Fruit fly (Drosophila melanogaster) whole organism, embryonic: ENCODE results near the gene ClC-c.

Source experiments
- Ada2b ChIP-seq: fragments of 200-800 bp; sonication (Bioruptor generic); IDR thresholded peaks from 2 replicates; pipeline ENCODE4 v1.3.6; 2022; ENCODE audit warnings: missing biosample characterization, missing genetic modification characterization
- Bteb2 ChIP-seq: fragments of 200-800 bp; sonication (Bioruptor generic); optimal IDR thresholded peaks from 2 replicates; lab custom pipeline; 2016; ENCODE audit warnings: missing biosample characterization, missing genetic modification characterization
- CG12155 ChIP-seq: fragments of 200-800 bp; sonication (Bioruptor generic); optimal IDR thresholded peaks from 3 replicates; lab custom pipeline; 2016; ENCODE audit warnings: missing biosample characterization, missing genetic modification characterization
- CG12391 ChIP-seq: fragments of 200-800 bp; sonication (Bioruptor generic); optimal IDR thresholded peaks from 3 replicates; lab custom pipeline; 2018; ENCODE audit warnings: missing biosample characterization, mild to moderate bottlenecking, missing genetic modification characterization, moderate library complexity
- CG12769 ChIP-seq: fragments of 200-800 bp; sonication (Bioruptor generic); optimal IDR thresholded peaks from 2 replicates; lab custom pipeline; 2019; ENCODE audit warnings: missing biosample characterization, mild to moderate bottlenecking, missing genetic modification characterization, moderate library complexity
- CG14014 ChIP-seq: fragments of 200-800 bp; sonication (Bioruptor generic); IDR thresholded peaks from 2 replicates; pipeline ENCODE4 v1.3.6; 2022; ENCODE audit warnings: missing biosample characterization, missing genetic modification characterization
- CG14710 ChIP-seq: fragments of 200-800 bp; sonication (Bioruptor generic); optimal IDR thresholded peaks from 3 replicates; lab custom pipeline; 2019; ENCODE audit warnings: missing biosample characterization, mild to moderate bottlenecking, missing genetic modification characterization, moderate library complexity
- CG16813 ChIP-seq: fragments of 200-800 bp; sonication (Bioruptor generic); IDR thresholded peaks from 3 replicates; pipeline ENCODE4 v1.3.6; 2022; ENCODE audit warnings: missing biosample characterization, missing genetic modification characterization; ENCODE audit not compliant: partially characterized antibody
- CG16863 ChIP-seq: fragments of 200-800 bp; sonication (Bioruptor generic); optimal IDR thresholded peaks from 3 replicates; lab custom pipeline; 2016; ENCODE audit warnings: missing biosample characterization, missing genetic modification characterization
- CG17612 ChIP-seq: fragments of 200-800 bp; sonication (Bioruptor generic); IDR thresholded peaks from 2 replicates; pipeline ENCODE4 v1.3.6; 2022; ENCODE audit warnings: missing biosample characterization, missing genetic modification characterization
- CG17912 ChIP-seq: fragments of 200-800 bp; sonication (Bioruptor generic); optimal IDR thresholded peaks from 2 replicates; lab custom pipeline; 2018; ENCODE audit warnings: missing biosample characterization, mild to moderate bottlenecking, missing genetic modification characterization
- CG31224 ChIP-seq: fragments of 200-800 bp; sonication (Bioruptor generic); IDR thresholded peaks from 2 replicates; pipeline ENCODE4 v1.3.6; 2022; ENCODE audit warnings: missing biosample characterization, missing genetic modification characterization
- CG3407 ChIP-seq: fragments of 200-800 bp; sonication (Bioruptor generic); optimal IDR thresholded peaks from 2 replicates; lab custom pipeline; 2018; ENCODE audit warnings: missing biosample characterization, mild to moderate bottlenecking, missing genetic modification characterization
- CG34376 ChIP-seq: fragments of 200-800 bp; sonication (Bioruptor generic); optimal IDR thresholded peaks from 2 replicates; lab custom pipeline; 2018; ENCODE audit warnings: missing biosample characterization, mild to moderate bottlenecking, missing genetic modification characterization
- CG4820 ChIP-seq: fragments of 200-800 bp; sonication (Bioruptor generic); optimal IDR thresholded peaks from 3 replicates; lab custom pipeline; 2016; ENCODE audit warnings: missing biosample characterization, missing genetic modification characterization
- CG7556 ChIP-seq: fragments of 200-800 bp; sonication (Bioruptor generic); optimal IDR thresholded peaks from 2 replicates; lab custom pipeline; 2017; ENCODE audit warnings: missing biosample characterization, mild to moderate bottlenecking, missing genetic modification characterization
- CG7745 ChIP-seq: fragments of 200-800 bp; sonication (Bioruptor generic); optimal IDR thresholded peaks from 2 replicates; lab custom pipeline; 2018; ENCODE audit warnings: missing biosample characterization, mild to moderate bottlenecking, missing genetic modification characterization, moderate library complexity
- CG7987 ChIP-seq: fragments of 200-800 bp; sonication (Bioruptor generic); optimal IDR thresholded peaks from 2 replicates; lab custom pipeline; 2018; ENCODE audit warnings: missing biosample characterization, mild to moderate bottlenecking, missing genetic modification characterization, moderate library complexity
- CG8290 ChIP-seq, 3 experiments: fragments of 200-800 bp; sonication (Bioruptor generic); optimal IDR thresholded peaks; 2 replicates each; lab custom pipeline; 2016 to 2019; ENCODE audit warnings: missing biosample characterization in 3 of 3, missing genetic modification characterization in 3 of 3, mild to moderate bottlenecking in 2 of 3, moderate library complexity in 1 of 3
- CG8388 ChIP-seq: fragments of 200-800 bp; sonication (Bioruptor generic); optimal IDR thresholded peaks from 2 replicates; lab custom pipeline; 2019; ENCODE audit warnings: missing biosample characterization, mild to moderate bottlenecking, missing genetic modification characterization, moderate library complexity
- CG9817 ChIP-seq: fragments of 200-800 bp; sonication (Bioruptor generic); optimal IDR thresholded peaks from 2 replicates; lab custom pipeline; 2018; ENCODE audit warnings: missing biosample characterization, mild to moderate bottlenecking, missing genetic modification characterization, moderate library complexity
- CTCF ChIP-seq: fragments of 200-800 bp; sonication (Bioruptor generic); optimal IDR thresholded peaks from 2 replicates; lab custom pipeline; 2017; ENCODE audit warnings: missing biosample characterization, mild to moderate bottlenecking, missing genetic modification characterization, moderate library complexity
- D19A ChIP-seq: fragments of 200-800 bp; optimal IDR thresholded peaks from 3 replicates; lab custom pipeline; 2019; ENCODE audit warnings: missing biosample characterization, mild to moderate bottlenecking, missing genetic modification characterization, moderate library complexity
- Dbx ChIP-seq: fragments of 200-800 bp; sonication (Bioruptor generic); IDR thresholded peaks from 3 replicates; pipeline ENCODE4 v1.3.6; 2022; ENCODE audit warnings: missing biosample characterization, missing genetic modification characterization
- Dip2 ChIP-seq: fragments of 200-800 bp; sonication (Bioruptor generic); IDR thresholded peaks from 2 replicates; pipeline ENCODE4 v1.3.6; 2022; ENCODE audit warnings: missing biosample characterization, missing genetic modification characterization
- Eip74EF ChIP-seq, 2 experiments: fragments of 200-800 bp in 1 of 2; fragments of >200 bp in 1 of 2; sonication (Bioruptor generic) in 1 of 2; optimal IDR thresholded peaks; 2 replicates each; lab custom pipeline; 2017 to 2019; ENCODE audit warnings: missing biosample characterization in 2 of 2, missing genetic modification characterization in 2 of 2, mild to moderate bottlenecking in 1 of 2, moderate library complexity in 1 of 2
- Gug ChIP-seq: fragments of 200-800 bp; sonication (Bioruptor generic); IDR thresholded peaks from 4 replicates; pipeline ENCODE4 v1.3.6; 2022; ENCODE audit warnings: missing biosample characterization, missing genetic modification characterization
- H15 ChIP-seq: fragments of 200-800 bp; sonication (Bioruptor generic); IDR thresholded peaks from 3 replicates; pipeline ENCODE4 v1.3.6; 2022; ENCODE audit warnings: missing biosample characterization, missing genetic modification characterization
- Hand ChIP-seq: fragments of 200-800 bp; sonication (Bioruptor generic); optimal IDR thresholded peaks from 2 replicates; lab custom pipeline; 2017; ENCODE audit warnings: mild to moderate bottlenecking, missing biosample characterization, missing genetic modification reagents, missing genetic modification characterization
- Kr ChIP-seq: fragments of 200-800 bp; sonication (Bioruptor generic); optimal IDR thresholded peaks from 2 replicates; lab custom pipeline; 2017; ENCODE audit warnings: missing biosample characterization, mild to moderate bottlenecking, missing genetic modification characterization
- NC2β ChIP-seq: fragments of 200-800 bp; sonication (Bioruptor generic); optimal IDR thresholded peaks from 2 replicates; lab custom pipeline; 2016; ENCODE audit warnings: missing biosample characterization, missing genetic modification characterization
- Optix ChIP-seq: fragments of 200-800 bp; sonication (Bioruptor generic); IDR thresholded peaks from 3 replicates; pipeline ENCODE4 v1.3.6; 2022; ENCODE audit warnings: missing biosample characterization, missing genetic modification characterization
- Side ChIP-seq: fragments of 200-800 bp; sonication (Bioruptor generic); optimal IDR thresholded peaks from 2 replicates; lab custom pipeline; 2016; ENCODE audit warnings: missing biosample characterization, missing genetic modification characterization
- Stat92E ChIP-seq, 3 experiments: fragments of >200 bp in 2 of 3; fragments of 200-800 bp in 1 of 3; sonication (Bioruptor generic) in 1 of 3; optimal IDR thresholded peaks; 2 replicates each; lab custom pipeline; 2017 to 2019; ENCODE audit warnings: missing biosample characterization in 3 of 3, missing genetic modification characterization in 3 of 3, mild to moderate bottlenecking in 1 of 3, moderate library complexity in 1 of 3
- Vsx1 ChIP-seq: fragments of 200-800 bp; sonication (Bioruptor generic); optimal IDR thresholded peaks from 2 replicates; lab custom pipeline; 2017; ENCODE audit warnings: missing biosample characterization, mild to moderate bottlenecking, missing genetic modification characterization, missing genetic modification reagents
- ato ChIP-seq: fragments of 200-800 bp; sonication (Bioruptor generic); IDR thresholded peaks from 2 replicates; pipeline ENCODE4 v1.3.6; 2022; ENCODE audit warnings: missing biosample characterization, missing genetic modification characterization; ENCODE audit not compliant: partially characterized antibody
- btn ChIP-seq: fragments of 200-800 bp; sonication (Bioruptor generic); optimal IDR thresholded peaks from 2 replicates; lab custom pipeline; 2016; ENCODE audit warnings: missing biosample characterization, missing genetic modification characterization
- ci ChIP-seq: fragments of 200-800 bp; sonication (Bioruptor generic); IDR thresholded peaks from 3 replicates; pipeline ENCODE4 v1.3.6; 2022; ENCODE audit warnings: missing biosample characterization, missing genetic modification characterization
- dan ChIP-seq: fragments of 200-800 bp; sonication (Bioruptor generic); IDR thresholded peaks from 2 replicates; pipeline ENCODE4 v1.3.6; 2022; ENCODE audit warnings: missing biosample characterization, missing genetic modification characterization
- ftz-f1 ChIP-seq: fragments of 200-800 bp; sonication (Bioruptor generic); optimal IDR thresholded peaks from 2 replicates; lab custom pipeline; 2016; ENCODE audit warnings: missing biosample characterization, missing genetic modification characterization
- gce ChIP-seq: fragments of 200-800 bp; sonication (Bioruptor generic); IDR thresholded peaks from 3 replicates; pipeline ENCODE4 v1.3.6; 2022; ENCODE audit warnings: missing biosample characterization, missing genetic modification characterization
- gt ChIP-seq: fragments of 200-800 bp; sonication (Bioruptor generic); IDR thresholded peaks from 2 replicates; pipeline ENCODE4 v1.3.6; 2022; ENCODE audit warnings: missing biosample characterization, missing genetic modification characterization
- kni ChIP-seq: fragments of 200-800 bp; sonication (Bioruptor generic); optimal IDR thresholded peaks from 3 replicates; lab custom pipeline; 2017; ENCODE audit warnings: mild to moderate bottlenecking, missing biosample characterization, missing genetic modification reagents, missing genetic modification characterization
- lilli ChIP-seq: fragments of 200-800 bp; sonication (Bioruptor generic); optimal IDR thresholded peaks from 3 replicates; lab custom pipeline; 2016; ENCODE audit warnings: missing biosample characterization, missing genetic modification characterization
- peb ChIP-seq: fragments of 200-800 bp; sonication (Bioruptor generic); IDR thresholded peaks from 2 replicates; pipeline ENCODE4 v1.3.6; 2022; ENCODE audit warnings: missing biosample characterization, missing genetic modification characterization
- phol ChIP-seq: fragments of 200-800 bp; sonication (Bioruptor generic); optimal IDR thresholded peaks from 3 replicates; lab custom pipeline; 2018; ENCODE audit warnings: missing biosample characterization, mild to moderate bottlenecking, missing genetic modification characterization, moderate library complexity
- pzg ChIP-seq: fragments of 200-800 bp; sonication (Bioruptor generic); optimal IDR thresholded peaks from 3 replicates; lab custom pipeline; 2018; ENCODE audit warnings: missing biosample characterization, mild to moderate bottlenecking, missing genetic modification characterization, moderate library complexity
- sim ChIP-seq: fragments of 200-800 bp; sonication (Bioruptor generic); IDR thresholded peaks from 2 replicates; pipeline ENCODE4 v1.3.6; 2022; ENCODE audit warnings: missing biosample characterization, missing genetic modification characterization
- sisA ChIP-seq: fragments of 200-800 bp; sonication (Bioruptor generic); IDR thresholded peaks from 2 replicates; pipeline ENCODE4 v1.3.6; 2022; ENCODE audit warnings: missing biosample characterization, missing genetic modification characterization
- slp2 ChIP-seq: fragments of 200-800 bp; sonication (Bioruptor generic); optimal IDR thresholded peaks from 2 replicates; lab custom pipeline; 2016; ENCODE audit warnings: missing biosample characterization, missing genetic modification characterization
- stwl ChIP-seq: fragments of 200-800 bp; sonication (Bioruptor generic); optimal IDR thresholded peaks from 3 replicates; lab custom pipeline; 2018; ENCODE audit warnings: missing biosample characterization, mild to moderate bottlenecking, missing genetic modification characterization, moderate library complexity
- zen ChIP-seq: fragments of 200-800 bp; sonication (Bioruptor generic); optimal IDR thresholded peaks from 3 replicates; lab custom pipeline; 2018; ENCODE audit warnings: missing biosample characterization, mild to moderate bottlenecking, missing genetic modification characterization, moderate library complexity

ClC-c gene

dm6 chr3L:16050887-16051258 lies 39.4 kb upstream of the ClC-c start, which contains the start of gene Diap1 (continued):
- no peak for TF ChIP-seq CG4820
- no peak for TF ChIP-seq H15 (GFP tag; lab: Robert Waterston, UW)
- TF ChIP-seq CG34376 (GFP tag; lab: Kevin White, UChicago), result no peak
- TF ChIP-seq Gug (GFP tag; lab: Robert Waterston, UW), result no peak
- TF ChIP-seq Side (GFP tag; lab: Kevin White, UChicago), result no peak
- peak in 1 of 3 experiments; percentile 72 for TF ChIP-seq Stat92E (GFP tag; optimal IDR thresholded peaks at IDR 0.05; lab: Kevin White, UChicago)
- TF ChIP-seq slp2, result no peak
- TF ChIP-seq CG17912, result no peak
- TF ChIP-seq pzg (GFP tag; lab: Kevin White, UChicago), result peak; percentile 99
- no peak for TF ChIP-seq Hand (GFP tag; lab: Kevin White, UChicago)
- peak; percentile 93 for TF ChIP-seq stwl (tag; lab: Kevin White, UChicago)
- no peak for TF ChIP-seq kni (GFP tag; lab: Kevin White, UChicago)
- peak; percentile 87 for TF ChIP-seq CG16813 (GFP tag; lab: Robert Waterston, UW)
- no peak; the same call in 2 of the 3 replicates for TF ChIP-seq Dbx (GFP tag; lab: Robert Waterston, UW)
- no peak for TF ChIP-seq Ada2b
- TF ChIP-seq ftz-f1 (GFP tag; lab: Kevin White, UChicago), result peak; percentile 53
- no peak for TF ChIP-seq sim (GFP tag; lab: Robert Waterston, UW)
- TF ChIP-seq lilli, result peak; percentile 14
- no peak for TF ChIP-seq D19A (tag; lab: Kevin White, UChicago)
- TF ChIP-seq CG12769 (tag; lab: Kevin White, UChicago), result no peak
- TF ChIP-seq ato (GFP tag; lab: Robert Waterston, UW), result peak; percentile 94
- TF ChIP-seq CG8290 (GFP tag; optimal IDR thresholded peaks at IDR 0.05; lab: Kevin White, UChicago), result peak; percentile 72
- peak in 1 of 2 experiments; percentile 59 for TF ChIP-seq CG8290 (tag; optimal IDR thresholded peaks at IDR 0.05; lab: Kevin White, UChicago)
- no peak for TF ChIP-seq Bteb2 (GFP tag; lab: Kevin White, UChicago)
- TF ChIP-seq CG14014 (GFP tag; lab: Robert Waterston, UW), result no peak
- no peak for TF ChIP-seq btn (GFP tag; lab: Kevin White, UChicago)
- TF ChIP-seq Optix (GFP tag; lab: Robert Waterston, UW), result no peak
- TF ChIP-seq peb (GFP tag; lab: Robert Waterston, UW), result no peak
- TF ChIP-seq NC2β (GFP tag; lab: Kevin White, UChicago), result no peak
- TF ChIP-seq CG8388 (GFP tag; lab: Kevin White, UChicago), result no peak
- no peak for TF ChIP-seq CG12391 (tag; lab: Kevin White, UChicago)
- TF ChIP-seq CG7556 (GFP tag; lab: Kevin White, UChicago), result no peak

- TF ChIP-seq CG3407 (GFP tag; lab: Kevin White, UChicago), result no peak
- no peak for TF ChIP-seq sisA (GFP tag; lab: Robert Waterston, UW)
- no peak for TF ChIP-seq gt (GFP tag; lab: Robert Waterston, UW)
- TF ChIP-seq CG31224 (GFP tag; lab: Robert Waterston, UW), result no peak
- TF ChIP-seq dan (GFP tag; lab: Robert Waterston, UW), result no peak
- peak; percentile 46 for TF ChIP-seq CG7987 (GFP tag; lab: Kevin White, UChicago)
- TF ChIP-seq Eip74EF (GFP tag; optimal IDR thresholded peaks at IDR 0.05; lab: Kevin White, UChicago), result no peak
- no peak for TF ChIP-seq CG12155 (GFP tag; lab: Kevin White, UChicago)
- no peak for TF ChIP-seq CG14710 (tag; lab: Kevin White, UChicago)
- TF ChIP-seq Vsx1 (GFP tag; lab: Kevin White, UChicago), result peak; percentile 48
- no peak for TF ChIP-seq Kr (GFP tag; lab: Kevin White, UChicago)
- no peak for TF ChIP-seq CG16863
- peak; percentile 69 for TF ChIP-seq CG7745 (tag; lab: Kevin White, UChicago)
- no peak for TF ChIP-seq zen (tag; lab: Kevin White, UChicago)
- no peak for TF ChIP-seq CG17612 (GFP tag; lab: Robert Waterston, UW)
- TF ChIP-seq ci, result peak; percentile 62; the same call in 2 of the 3 replicates
- peak; percentile 45 for TF ChIP-seq phol
- peak; percentile 96 for TF ChIP-seq CTCF (GFP tag; lab: Kevin White, UChicago)
- TF ChIP-seq gce, result no peak
- TF ChIP-seq CG9817 (tag; lab: Kevin White, UChicago), result peak; percentile 11
- TF ChIP-seq Dip2 (GFP tag; lab: Robert Waterston, UW), result no peak
Measured at dm6 chr3L:16051719-16052122, 38.5 kb upstream of the ClC-c start, which contains the start of gene Mbs. Gene Mbs (plus strand): TSS chr3L:16051959.
